Fruit fly (Drosophila melanogaster) whole organism, embryonic: Measurements from ENCODE around the gene Hacd1.

Source experiments
- Bgb ChIP-seq: fragments of 200-800 bp; sonication (Bioruptor generic); IDR thresholded peaks from 2 replicates; pipeline ENCODE4 v1.3.6; 2022; ENCODE audit warnings: missing biosample characterization, missing genetic modification characterization; ENCODE audit not compliant: partially characterized antibody
- CG10959 ChIP-seq: fragments of 200-800 bp; sonication (Bioruptor generic); IDR thresholded peaks from 2 replicates; pipeline ENCODE4 v1.3.6; 2022; ENCODE audit warnings: missing biosample characterization, missing genetic modification characterization
- CG11560 ChIP-seq: fragments of 200-800 bp; sonication (Bioruptor generic); IDR thresholded peaks from 3 replicates; pipeline ENCODE4 v1.3.6; 2022; ENCODE audit warnings: missing biosample characterization, missing genetic modification characterization
- CG12219 ChIP-seq: fragments of 200-800 bp; sonication (Bioruptor generic); optimal IDR thresholded peaks from 3 replicates; lab custom pipeline; 2018; ENCODE audit warnings: missing biosample characterization, mild to moderate bottlenecking, missing genetic modification characterization
- CG1233 ChIP-seq: fragments of 200-800 bp; sonication (Bioruptor generic); optimal IDR thresholded peaks from 4 replicates; lab custom pipeline; 2018; ENCODE audit warnings: missing biosample characterization, mild to moderate bottlenecking, missing genetic modification characterization
- CG12391 ChIP-seq: fragments of 200-800 bp; sonication (Bioruptor generic); optimal IDR thresholded peaks from 3 replicates; lab custom pipeline; 2018; ENCODE audit warnings: missing biosample characterization, mild to moderate bottlenecking, missing genetic modification characterization, moderate library complexity
- CG13894 ChIP-seq: fragments of 200-800 bp; sonication (Bioruptor generic); optimal IDR thresholded peaks from 3 replicates; lab custom pipeline; 2018; ENCODE audit warnings: missing biosample characterization, mild to moderate bottlenecking, missing genetic modification characterization, moderate library complexity
- CG15011 ChIP-seq: fragments of 200-800 bp; sonication (Bioruptor generic); optimal IDR thresholded peaks from 3 replicates; lab custom pipeline; 2018; ENCODE audit warnings: missing biosample characterization, mild to moderate bottlenecking, missing genetic modification characterization
- CG1647 ChIP-seq: fragments of 200-800 bp; sonication (Bioruptor generic); optimal IDR thresholded peaks from 3 replicates; lab custom pipeline; 2016; ENCODE audit warnings: missing biosample characterization, missing genetic modification characterization
- CG17612 ChIP-seq: fragments of 200-800 bp; sonication (Bioruptor generic); IDR thresholded peaks from 2 replicates; pipeline ENCODE4 v1.3.6; 2022; ENCODE audit warnings: missing biosample characterization, missing genetic modification characterization
- CG2120 ChIP-seq: fragments of 200-800 bp; sonication (Bioruptor generic); optimal IDR thresholded peaks from 3 replicates; lab custom pipeline; 2016; ENCODE audit warnings: missing biosample characterization, missing genetic modification characterization
- CG32772 ChIP-seq: fragments of 200-800 bp; sonication (Bioruptor generic); IDR thresholded peaks from 2 replicates; pipeline ENCODE4 v1.3.6; 2022; ENCODE audit warnings: missing biosample characterization, missing genetic modification characterization
- CG4730 ChIP-seq: fragments of 200-800 bp; sonication (Bioruptor generic); IDR thresholded peaks from 2 replicates; pipeline ENCODE4 v1.3.6; 2022; ENCODE audit warnings: missing biosample characterization, missing genetic modification characterization
- CG7271 ChIP-seq: fragments of 200-800 bp; sonication (Bioruptor generic); optimal IDR thresholded peaks from 2 replicates; lab custom pipeline; 2018; ENCODE audit warnings: missing biosample characterization, mild to moderate bottlenecking, missing genetic modification characterization, moderate library complexity
- CG8281 ChIP-seq: fragments of 200-800 bp; sonication (Bioruptor generic); optimal IDR thresholded peaks from 2 replicates; lab custom pipeline; 2018; ENCODE audit warnings: missing biosample characterization, mild to moderate bottlenecking, missing genetic modification characterization, moderate library complexity
- CG8478 ChIP-seq: fragments of >200 bp; optimal IDR thresholded peaks from 2 replicates; lab custom pipeline; 2018
- CG8765 ChIP-seq: fragments of 200-800 bp; sonication (Bioruptor generic); IDR thresholded peaks from 2 replicates; pipeline ENCODE4 v1.3.6; 2022; ENCODE audit warnings: missing biosample characterization, missing genetic modification characterization
- CG8924 ChIP-seq: fragments of 200-800 bp; optimal IDR thresholded peaks from 3 replicates; lab custom pipeline; 2019; ENCODE audit warnings: missing biosample characterization, mild to moderate bottlenecking, missing genetic modification characterization, moderate library complexity
- CTCF ChIP-seq: fragments of 200-800 bp; sonication (Bioruptor generic); optimal IDR thresholded peaks from 2 replicates; lab custom pipeline; 2017; ENCODE audit warnings: missing biosample characterization, mild to moderate bottlenecking, missing genetic modification characterization, moderate library complexity
- CoRest ChIP-seq: fragments of 200-800 bp; sonication (Bioruptor generic); optimal IDR thresholded peaks from 3 replicates; lab custom pipeline; 2018; ENCODE audit warnings: missing biosample characterization, mild to moderate bottlenecking, missing genetic modification characterization, moderate library complexity
- D19B ChIP-seq: fragments of 200-800 bp; sonication (Bioruptor generic); optimal IDR thresholded peaks from 2 replicates; lab custom pipeline; 2017; ENCODE audit warnings: missing biosample characterization, mild to moderate bottlenecking, missing genetic modification characterization
- Dbx ChIP-seq: fragments of 200-800 bp; sonication (Bioruptor generic); IDR thresholded peaks from 3 replicates; pipeline ENCODE4 v1.3.6; 2022; ENCODE audit warnings: missing biosample characterization, missing genetic modification characterization
- MBD-R2 ChIP-seq: fragments of 200-800 bp; sonication (Bioruptor generic); IDR thresholded peaks from 2 replicates; pipeline ENCODE4 v1.3.6; 2022; ENCODE audit warnings: missing biosample characterization, missing genetic modification characterization
- Mad ChIP-seq: fragments of 200-800 bp; sonication (Bioruptor generic); optimal IDR thresholded peaks from 2 replicates; lab custom pipeline; 2016; ENCODE audit warnings: missing biosample characterization, missing genetic modification characterization
- Mes4 ChIP-seq: fragments of 200-800 bp; sonication (Bioruptor generic); optimal IDR thresholded peaks from 2 replicates; lab custom pipeline; 2016; ENCODE audit warnings: missing biosample characterization, missing genetic modification characterization
- NC2α ChIP-seq: fragments of 200-800 bp; sonication (Bioruptor generic); optimal IDR thresholded peaks from 2 replicates; lab custom pipeline; 2016; ENCODE audit warnings: missing biosample characterization, missing genetic modification characterization
- NC2β ChIP-seq: fragments of 200-800 bp; sonication (Bioruptor generic); optimal IDR thresholded peaks from 2 replicates; lab custom pipeline; 2016; ENCODE audit warnings: missing biosample characterization, missing genetic modification characterization
- Nf-YB ChIP-seq: fragments of 200-800 bp; sonication (Bioruptor generic); optimal IDR thresholded peaks from 3 replicates; lab custom pipeline; 2019; ENCODE audit warnings: missing biosample characterization, mild to moderate bottlenecking, missing genetic modification characterization, moderate library complexity
- Sox100B ChIP-seq: fragments of 200-800 bp; sonication (Bioruptor generic); optimal IDR thresholded peaks from 3 replicates; lab custom pipeline; 2018; ENCODE audit warnings: missing biosample characterization, mild to moderate bottlenecking, missing genetic modification characterization
- Usf ChIP-seq: fragments of 200-800 bp; sonication (Bioruptor generic); optimal IDR thresholded peaks from 2 replicates; lab custom pipeline; 2017; ENCODE audit warnings: missing genotype, missing biosample characterization, missing genetic modification characterization
- al ChIP-seq: fragments of 200-800 bp; sonication (Bioruptor generic); IDR thresholded peaks from 2 replicates; pipeline ENCODE4 v1.3.6; 2022; ENCODE audit warnings: missing biosample characterization, missing genetic modification characterization
- ap ChIP-seq: fragments of 200-800 bp; sonication (Bioruptor generic); IDR thresholded peaks from 2 replicates; pipeline ENCODE4 v1.3.6; 2022; ENCODE audit warnings: missing biosample characterization, missing genetic modification characterization
- bcd ChIP-seq: fragments of 200-800 bp; sonication (Bioruptor generic); optimal IDR thresholded peaks from 2 replicates; lab custom pipeline; 2017; ENCODE audit warnings: missing biosample characterization, mild to moderate bottlenecking, missing genetic modification characterization
- cad ChIP-seq: fragments of >200 bp; optimal IDR thresholded peaks from 2 replicates; lab custom pipeline; 2017; ENCODE audit warnings: missing biosample characterization, missing genetic modification characterization
- crp ChIP-seq, 2 experiments: fragments of 200-800 bp; sonication (Bioruptor generic); optimal IDR thresholded peaks; 2 replicates in 1 of 2; 3 replicates in 1 of 2; lab custom pipeline; 2017; ENCODE audit warnings: missing biosample characterization in 2 of 2, missing genetic modification characterization in 2 of 2, mild to moderate bottlenecking in 1 of 2, moderate library complexity in 1 of 2
- dm ChIP-seq: fragments of 200-800 bp; sonication (Bioruptor generic); optimal IDR thresholded peaks from 3 replicates; lab custom pipeline; 2016; ENCODE audit warnings: missing biosample characterization, missing genetic modification characterization
- emc ChIP-seq: fragments of 200-800 bp; sonication (Bioruptor generic); optimal IDR thresholded peaks from 2 replicates; lab custom pipeline; 2016; ENCODE audit warnings: missing biosample characterization, missing genetic modification characterization
- ewg ChIP-seq: fragments of 200-800 bp; sonication (Bioruptor generic); optimal IDR thresholded peaks from 3 replicates; lab custom pipeline; 2017; ENCODE audit warnings: mild to moderate bottlenecking, missing biosample characterization, missing genetic modification reagents, missing genetic modification characterization
- hb ChIP-seq: fragments of 200-800 bp; sonication (Bioruptor generic); IDR thresholded peaks from 3 replicates; pipeline ENCODE4 v1.3.6; 2022; ENCODE audit warnings: missing biosample characterization, missing genetic modification characterization; ENCODE audit not compliant: partially characterized antibody
- hkb ChIP-seq, 2 experiments: fragments of 200-800 bp in 1 of 2; fragments of >200 bp in 1 of 2; sonication (Bioruptor generic) in 1 of 2; IDR thresholded peaks in 1 of 2; optimal IDR thresholded peaks in 1 of 2; 2 replicates each; pipeline versions ENCODE4 v1.3.6 to Lab custom; 2017 to 2022; ENCODE audit warnings: missing biosample characterization in 1 of 2, missing genetic modification characterization in 1 of 2
- hth ChIP-seq: fragments of >200 bp; optimal IDR thresholded peaks from 2 replicates; lab custom pipeline; 2017; ENCODE audit warnings: inconsistent platforms
- maf-S ChIP-seq: fragments of 200-800 bp; sonication (Bioruptor generic); optimal IDR thresholded peaks from 2 replicates; lab custom pipeline; 2016; ENCODE audit warnings: missing biosample characterization, missing genetic modification characterization
- pan ChIP-seq, 4 experiments: fragments of >200 bp in 3 of 4; fragments of 200-800 bp in 1 of 4; sonication (Bioruptor generic) in 1 of 4; optimal IDR thresholded peaks in 3 of 4; IDR thresholded peaks in 1 of 4; 2 replicates each; pipeline versions ENCODE4 v1.3.6 to Lab custom; 2017 to 2022; ENCODE audit warnings: missing biosample characterization in 2 of 4, missing genetic modification characterization in 2 of 4, mixed read lengths in 1 of 4
- row ChIP-seq: fragments of 200-800 bp; sonication (Bioruptor generic); IDR thresholded peaks from 3 replicates; pipeline ENCODE4 v1.3.6; 2022; ENCODE audit warnings: missing biosample characterization, missing genetic modification characterization
- slbo ChIP-seq: fragments of 200-800 bp; sonication (Bioruptor generic); IDR thresholded peaks from 2 replicates; pipeline ENCODE4 v1.3.6; 2022; ENCODE audit warnings: missing biosample characterization, missing genetic modification characterization
- slp2 ChIP-seq: fragments of 200-800 bp; sonication (Bioruptor generic); optimal IDR thresholded peaks from 2 replicates; lab custom pipeline; 2016; ENCODE audit warnings: missing biosample characterization, missing genetic modification characterization
- tap ChIP-seq: fragments of 200-800 bp; optimal IDR thresholded peaks from 3 replicates; lab custom pipeline; 2019; ENCODE audit warnings: missing biosample characterization, mild to moderate bottlenecking, missing genetic modification characterization, moderate library complexity
- tio ChIP-seq: fragments of 200-800 bp; sonication (Bioruptor generic); optimal IDR thresholded peaks from 2 replicates; lab custom pipeline; 2017; ENCODE audit warnings: missing biosample characterization, missing genetic modification characterization, inconsistent platforms
- toy ChIP-seq: fragments of 200-800 bp; sonication (Bioruptor generic); IDR thresholded peaks from 2 replicates; pipeline ENCODE4 v1.3.6; 2022; ENCODE audit warnings: missing biosample characterization, missing genetic modification characterization
- vfl ChIP-seq: fragments of 200-800 bp; sonication (Bioruptor generic); optimal IDR thresholded peaks from 2 replicates; lab custom pipeline; 2016; ENCODE audit warnings: missing biosample characterization, missing genetic modification characterization
- wdn ChIP-seq: fragments of 200-800 bp; sonication (Bioruptor generic); IDR thresholded peaks from 2 replicates; pipeline ENCODE4 v1.3.6; 2022; ENCODE audit warnings: missing biosample characterization, missing genetic modification characterization

Gene Hacd1

dm6 chr2L:12004211-12004979 is 2.3 kb upstream of the Hacd1 start (continued):
- no peak for TF ChIP-seq CG10959 (GFP tag; lab: Robert Waterston, UW)
- TF ChIP-seq CG17612: no peak
- TF ChIP-seq slbo (GFP tag; lab: Robert Waterston, UW): no peak
- no peak for TF ChIP-seq MBD-R2 (GFP tag; lab: Robert Waterston, UW)
- TF ChIP-seq slp2 (GFP tag; lab: Kevin White, UChicago): peak; percentile 7
- no peak for TF ChIP-seq Dbx (GFP tag; lab: Robert Waterston, UW)
- no peak for TF ChIP-seq Bgb (GFP tag; lab: Robert Waterston, UW)
- no peak for TF ChIP-seq toy (GFP tag; lab: Robert Waterston, UW)
- TF ChIP-seq CG15011 (GFP tag; lab: Kevin White, UChicago): peak; percentile 55
- peak; percentile 35 for TF ChIP-seq emc (GFP tag; lab: Kevin White, UChicago)
- TF ChIP-seq CG8924 (tag; lab: Kevin White, UChicago): peak; percentile 68
- TF ChIP-seq ewg: peak; percentile 33
- TF ChIP-seq dm (GFP tag; lab: Kevin White, UChicago): no peak
- TF ChIP-seq CG2120: peak; percentile 47
- TF ChIP-seq CG4730 (GFP tag; lab: Robert Waterston, UW): no peak
- no peak for TF ChIP-seq wdn
- TF ChIP-seq CG1647 (GFP tag; lab: Kevin White, UChicago): peak; percentile 6
- peak; percentile 7 for TF ChIP-seq D19B
- peak; percentile 36 for TF ChIP-seq bcd
- TF ChIP-seq tap (tag; lab: Kevin White, UChicago): peak; percentile 55
- no peak for TF ChIP-seq Usf (GFP tag; lab: Kevin White, UChicago)
- TF ChIP-seq maf-S (GFP tag; lab: Kevin White, UChicago): peak; percentile 25
- TF ChIP-seq CG7271: no peak
- no peak for TF ChIP-seq CG8765 (GFP tag; lab: Robert Waterston, UW)
- no peak for TF ChIP-seq CG32772
- TF ChIP-seq vfl: no peak
- TF ChIP-seq pan (optimal IDR thresholded peaks at IDR 0.05; lab: Kevin White, UChicago): no peak
- no peak for TF ChIP-seq pan (GFP tag; optimal IDR thresholded peaks at IDR 0.05 in 1 of 2, IDR thresholded peaks at IDR 0.05 in 1 of 2)
- TF ChIP-seq NC2β (GFP tag; lab: Kevin White, UChicago): peak; percentile 70
- TF ChIP-seq CTCF (GFP tag; lab: Kevin White, UChicago): no peak
- TF ChIP-seq row (GFP tag; lab: Robert Waterston, UW): no peak
- TF ChIP-seq Mad (GFP tag; lab: Kevin White, UChicago): peak; percentile 31
- TF ChIP-seq ap (GFP tag; lab: Robert Waterston, UW): no peak
- TF ChIP-seq tio (GFP tag; lab: Kevin White, UChicago): no peak
- no peak for TF ChIP-seq Nf-YB (GFP tag; lab: Kevin White, UChicago)
- TF ChIP-seq cad (GFP tag; lab: Kevin White, UChicago): no peak
- peak; percentile 50 for TF ChIP-seq CoRest
- no peak for TF ChIP-seq hkb (optimal IDR thresholded peaks at IDR 0.05; lab: Kevin White, UChicago)
- no peak for TF ChIP-seq hkb (GFP tag; IDR thresholded peaks at IDR 0.05; lab: Robert Waterston, UW)
- peak; percentile 75 for TF ChIP-seq CG1233 (GFP tag; lab: Kevin White, UChicago)
- TF ChIP-seq Sox100B (GFP tag; lab: Kevin White, UChicago): peak; percentile 72
- TF ChIP-seq CG8281 (tag; lab: Kevin White, UChicago): peak; percentile 33
- TF ChIP-seq CG11560 (tag; lab: Robert Waterston, UW): no peak
- peak; percentile 87 for TF ChIP-seq CG13894 (tag; lab: Kevin White, UChicago)
- no peak for TF ChIP-seq hth (lab: Kevin White, UChicago)
- TF ChIP-seq hb (GFP tag; lab: Robert Waterston, UW): no peak
- peak; percentile 77 for TF ChIP-seq CG12219 (GFP tag; lab: Kevin White, UChicago)
- TF ChIP-seq CG8478 (lab: Kevin White, UChicago): no peak
- peak in 1 of 2 experiments; percentile 6 for TF ChIP-seq crp (GFP tag; optimal IDR thresholded peaks at IDR 0.05; lab: Kevin White, UChicago)
- peak; percentile 72 for TF ChIP-seq NC2α (GFP tag; lab: Kevin White, UChicago)
- TF ChIP-seq CG12391: peak; percentile 65
- TF ChIP-seq al: no peak
- peak; percentile 63 for TF ChIP-seq Mes4
